Fruit fly (Drosophila melanogaster) whole organism, embryonic: ENCODE data around the gene CG5810.

Source experiments
- Ada2b ChIP-seq: fragments of 200-800 bp; sonication (Bioruptor generic); IDR thresholded peaks from 2 replicates; pipeline ENCODE4 v1.3.6; 2022; ENCODE audit warnings: missing biosample characterization, missing genetic modification characterization
- Antp ChIP-seq: fragments of 200-800 bp; sonication (Bioruptor generic); optimal IDR thresholded peaks from 3 replicates; lab custom pipeline; 2016; ENCODE audit warnings: missing biosample characterization, missing genetic modification characterization
- CG11723 ChIP-seq: fragments of 200-800 bp; sonication (Bioruptor generic); optimal IDR thresholded peaks from 2 replicates; lab custom pipeline; 2017; ENCODE audit warnings: missing biosample characterization, mild to moderate bottlenecking, missing genetic modification characterization
- CG12219 ChIP-seq: fragments of 200-800 bp; sonication (Bioruptor generic); optimal IDR thresholded peaks from 3 replicates; lab custom pipeline; 2018; ENCODE audit warnings: missing biosample characterization, mild to moderate bottlenecking, missing genetic modification characterization
- CG12769 ChIP-seq: fragments of 200-800 bp; sonication (Bioruptor generic); optimal IDR thresholded peaks from 2 replicates; lab custom pipeline; 2019; ENCODE audit warnings: missing biosample characterization, mild to moderate bottlenecking, missing genetic modification characterization, moderate library complexity
- CG14441 ChIP-seq: fragments of 200-800 bp; sonication (Bioruptor generic); IDR thresholded peaks from 2 replicates; pipeline ENCODE4 v1.3.6; 2022; ENCODE audit warnings: missing biosample characterization, missing genetic modification characterization
- CG14860 ChIP-seq: fragments of 200-800 bp; sonication (Bioruptor generic); IDR thresholded peaks from 3 replicates; pipeline ENCODE4 v1.3.6; 2022; ENCODE audit warnings: missing biosample characterization, missing genetic modification characterization; ENCODE audit not compliant: partially characterized antibody
- CG15514 ChIP-seq: fragments of 200-800 bp; sonication (Bioruptor generic); optimal IDR thresholded peaks from 3 replicates; lab custom pipeline; 2017; ENCODE audit warnings: missing biosample characterization, missing genetic modification characterization, mild to moderate bottlenecking, moderate library complexity, missing genetic modification reagents
- CG16815 ChIP-seq: fragments of 200-800 bp; sonication (Bioruptor generic); optimal IDR thresholded peaks from 3 replicates; lab custom pipeline; 2017; ENCODE audit warnings: missing biosample characterization, mild to moderate bottlenecking, missing genetic modification characterization
- CG18262 ChIP-seq: fragments of 200-800 bp; optimal IDR thresholded peaks from 3 replicates; lab custom pipeline; 2019; ENCODE audit warnings: missing biosample characterization, mild to moderate bottlenecking, missing genetic modification characterization, moderate library complexity
- CG2202 ChIP-seq: fragments of 200-800 bp; sonication (Bioruptor generic); optimal IDR thresholded peaks from 2 replicates; lab custom pipeline; 2018; ENCODE audit warnings: missing biosample characterization, mild to moderate bottlenecking, missing genetic modification characterization
- CG2889 ChIP-seq: fragments of 200-800 bp; sonication (Bioruptor generic); IDR thresholded peaks from 3 replicates; pipeline ENCODE4 v1.3.6; 2022; ENCODE audit warnings: missing biosample characterization, missing genetic modification characterization
- CG3407 ChIP-seq: fragments of 200-800 bp; sonication (Bioruptor generic); optimal IDR thresholded peaks from 2 replicates; lab custom pipeline; 2018; ENCODE audit warnings: missing biosample characterization, mild to moderate bottlenecking, missing genetic modification characterization
- CG5245 ChIP-seq: fragments of 200-800 bp; sonication (Bioruptor generic); optimal IDR thresholded peaks from 3 replicates; lab custom pipeline; 2016; ENCODE audit warnings: missing biosample characterization, missing genetic modification characterization
- CG6175 ChIP-seq: fragments of 200-800 bp; sonication (Bioruptor generic); IDR thresholded peaks from 3 replicates; pipeline ENCODE4 v1.3.6; 2022; ENCODE audit warnings: missing biosample characterization, missing genetic modification characterization
- CG6272 ChIP-seq: fragments of 200-800 bp; sonication (Bioruptor generic); IDR thresholded peaks from 2 replicates; pipeline ENCODE4 v1.3.6; 2022; ENCODE audit warnings: missing biosample characterization, missing genetic modification characterization
- CG8089 ChIP-seq: fragments of 200-800 bp; sonication (Bioruptor generic); optimal IDR thresholded peaks from 3 replicates; lab custom pipeline; 2016; ENCODE audit warnings: missing biosample characterization, missing genetic modification characterization
- CG9437 ChIP-seq: fragments of 200-800 bp; sonication (Bioruptor generic); optimal IDR thresholded peaks from 2 replicates; lab custom pipeline; 2018; ENCODE audit warnings: missing biosample characterization, mild to moderate bottlenecking, missing genetic modification characterization
- HHEX ChIP-seq: fragments of 200-800 bp; sonication (Bioruptor generic); optimal IDR thresholded peaks from 3 replicates; lab custom pipeline; 2017; ENCODE audit warnings: missing biosample characterization, mild to moderate bottlenecking, missing genetic modification characterization, missing genetic modification reagents
- Jarid2 ChIP-seq: fragments of 200-800 bp; sonication (Bioruptor generic); optimal IDR thresholded peaks from 3 replicates; lab custom pipeline; 2017; ENCODE audit warnings: mild to moderate bottlenecking, missing biosample characterization, missing genetic modification reagents, missing genetic modification characterization
- Spps ChIP-seq: fragments of 200-800 bp; sonication (Bioruptor generic); optimal IDR thresholded peaks from 2 replicates; lab custom pipeline; 2018; ENCODE audit warnings: missing biosample characterization, mild to moderate bottlenecking, missing genetic modification characterization
- Stat92E ChIP-seq, 3 experiments: fragments of >200 bp in 2 of 3; fragments of 200-800 bp in 1 of 3; sonication (Bioruptor generic) in 1 of 3; optimal IDR thresholded peaks; 2 replicates each; lab custom pipeline; 2017 to 2019; ENCODE audit warnings: missing biosample characterization in 3 of 3, missing genetic modification characterization in 3 of 3, mild to moderate bottlenecking in 1 of 3, moderate library complexity in 1 of 3
- abd-A ChIP-seq: fragments of 200-800 bp; sonication (Bioruptor generic); optimal IDR thresholded peaks from 3 replicates; lab custom pipeline; 2019; ENCODE audit warnings: missing biosample characterization, mild to moderate bottlenecking, missing genetic modification characterization, moderate library complexity
- bigmax ChIP-seq: fragments of 200-800 bp; sonication (Bioruptor generic); optimal IDR thresholded peaks from 2 replicates; lab custom pipeline; 2018; ENCODE audit warnings: missing biosample characterization, mild to moderate bottlenecking, missing genetic modification characterization
- bowl ChIP-seq: fragments of 200-800 bp; sonication (Bioruptor generic); IDR thresholded peaks from 2 replicates; pipeline ENCODE4 v1.3.6; 2022; ENCODE audit warnings: missing biosample characterization, missing genetic modification characterization
- cad ChIP-seq: fragments of >200 bp; optimal IDR thresholded peaks from 2 replicates; lab custom pipeline; 2017; ENCODE audit warnings: missing biosample characterization, missing genetic modification characterization
- cg ChIP-seq: fragments of 200-800 bp; sonication (Bioruptor generic); optimal IDR thresholded peaks from 3 replicates; lab custom pipeline; 2019; ENCODE audit warnings: missing biosample characterization, mild to moderate bottlenecking, missing genetic modification characterization, moderate library complexity
- crp ChIP-seq, 2 experiments: fragments of 200-800 bp; sonication (Bioruptor generic); optimal IDR thresholded peaks; 2 replicates in 1 of 2; 3 replicates in 1 of 2; lab custom pipeline; 2017; ENCODE audit warnings: missing biosample characterization in 2 of 2, missing genetic modification characterization in 2 of 2, mild to moderate bottlenecking in 1 of 2, moderate library complexity in 1 of 2
- cwo ChIP-seq: fragments of 200-800 bp; sonication (Bioruptor generic); optimal IDR thresholded peaks from 3 replicates; lab custom pipeline; 2017; ENCODE audit warnings: missing biosample characterization, missing genetic modification characterization, mild to moderate bottlenecking, moderate library complexity, missing genetic modification reagents
- en ChIP-seq: fragments of 200-800 bp; sonication (Bioruptor generic); optimal IDR thresholded peaks from 2 replicates; lab custom pipeline; 2016; ENCODE audit warnings: missing biosample characterization, missing genetic modification characterization
- esg ChIP-seq: fragments of 200-800 bp; sonication (Bioruptor generic); conservative IDR thresholded peaks from 2 replicates; pipeline ENCODE4 v1.3.6; 2022; ENCODE audit warnings: missing biosample characterization, missing genetic modification characterization
- fd102C ChIP-seq: fragments of 200-800 bp; sonication (Bioruptor generic); optimal IDR thresholded peaks from 2 replicates; lab custom pipeline; 2018; ENCODE audit warnings: missing biosample characterization, mild to moderate bottlenecking, missing genetic modification characterization, moderate library complexity
- gro ChIP-seq: fragments of 200-800 bp; sonication (Bioruptor generic); optimal IDR thresholded peaks from 2 replicates; lab custom pipeline; 2016; ENCODE audit warnings: missing biosample characterization, missing genetic modification characterization
- hb ChIP-seq: fragments of 200-800 bp; sonication (Bioruptor generic); IDR thresholded peaks from 3 replicates; pipeline ENCODE4 v1.3.6; 2022; ENCODE audit warnings: missing biosample characterization, missing genetic modification characterization; ENCODE audit not compliant: partially characterized antibody
- hkb ChIP-seq, 2 experiments: fragments of 200-800 bp in 1 of 2; fragments of >200 bp in 1 of 2; sonication (Bioruptor generic) in 1 of 2; IDR thresholded peaks in 1 of 2; optimal IDR thresholded peaks in 1 of 2; 2 replicates each; pipeline versions ENCODE4 v1.3.6 to Lab custom; 2017 to 2022; ENCODE audit warnings: missing biosample characterization in 1 of 2, missing genetic modification characterization in 1 of 2
- klu ChIP-seq: fragments of 200-800 bp; sonication (Bioruptor generic); IDR thresholded peaks from 2 replicates; pipeline ENCODE4 v1.3.6; 2022; ENCODE audit warnings: missing biosample characterization, missing genetic modification characterization
- lilli ChIP-seq: fragments of 200-800 bp; sonication (Bioruptor generic); optimal IDR thresholded peaks from 3 replicates; lab custom pipeline; 2016; ENCODE audit warnings: missing biosample characterization, missing genetic modification characterization
- lov ChIP-seq, 2 experiments: fragments of 200-800 bp in 1 of 2; fragments of >200 bp in 1 of 2; sonication (Bioruptor generic) in 1 of 2; IDR thresholded peaks in 1 of 2; optimal IDR thresholded peaks in 1 of 2; 2 replicates in 1 of 2; 3 replicates in 1 of 2; pipeline versions ENCODE4 v1.3.6 to Lab custom; 2017 to 2022; ENCODE audit warnings: missing biosample characterization in 1 of 2, missing genetic modification characterization in 1 of 2
- nerfin-2 ChIP-seq: fragments of 200-800 bp; sonication (Bioruptor generic); IDR thresholded peaks from 2 replicates; pipeline ENCODE4 v1.3.6; 2022; ENCODE audit warnings: missing biosample characterization, missing genetic modification characterization; ENCODE audit not compliant: partially characterized antibody
- oc ChIP-seq: fragments of 200-800 bp; sonication (Bioruptor generic); optimal IDR thresholded peaks from 2 replicates; lab custom pipeline; 2018; ENCODE audit warnings: missing biosample characterization, mild to moderate bottlenecking, missing genetic modification characterization, moderate library complexity
- odd ChIP-seq: fragments of 200-800 bp; sonication (Bioruptor generic); optimal IDR thresholded peaks from 2 replicates; lab custom pipeline; 2017; ENCODE audit warnings: missing biosample characterization, mild to moderate bottlenecking, missing genetic modification characterization
- repo ChIP-seq: fragments of 200-800 bp; sonication (Bioruptor generic); optimal IDR thresholded peaks from 2 replicates; lab custom pipeline; 2016; ENCODE audit warnings: missing biosample characterization, missing genetic modification characterization
- sisA ChIP-seq: fragments of 200-800 bp; sonication (Bioruptor generic); IDR thresholded peaks from 2 replicates; pipeline ENCODE4 v1.3.6; 2022; ENCODE audit warnings: missing biosample characterization, missing genetic modification characterization
- slp2 ChIP-seq: fragments of 200-800 bp; sonication (Bioruptor generic); optimal IDR thresholded peaks from 2 replicates; lab custom pipeline; 2016; ENCODE audit warnings: missing biosample characterization, missing genetic modification characterization
- so ChIP-seq: fragments of 200-800 bp; sonication (Bioruptor generic); IDR thresholded peaks from 3 replicates; pipeline ENCODE4 v1.3.6; 2022; ENCODE audit warnings: missing biosample characterization, missing genetic modification characterization
- sob ChIP-seq: fragments of 200-800 bp; sonication (Bioruptor generic); IDR thresholded peaks from 2 replicates; pipeline ENCODE4 v1.3.6; 2022; ENCODE audit warnings: missing biosample characterization, missing genetic modification characterization
- ssp ChIP-seq: fragments of 200-800 bp; sonication (Bioruptor generic); IDR thresholded peaks from 2 replicates; pipeline ENCODE4 v1.3.6; 2022; ENCODE audit warnings: missing biosample characterization, missing genetic modification characterization
- yki ChIP-seq: fragments of >200 bp; optimal IDR thresholded peaks from 3 replicates; lab custom pipeline; 2018
- z ChIP-seq: fragments of 200-800 bp; sonication (Bioruptor generic); IDR thresholded peaks from 3 replicates; pipeline ENCODE4 v1.3.6; 2022; ENCODE audit warnings: missing biosample characterization, missing genetic modification characterization
- zfh1 ChIP-seq: fragments of 200-800 bp; sonication (Bioruptor generic); IDR thresholded peaks from 3 replicates; pipeline ENCODE4 v1.3.6; 2022; ENCODE audit warnings: missing biosample characterization, missing genetic modification characterization

CG5810 gene

DNA sequence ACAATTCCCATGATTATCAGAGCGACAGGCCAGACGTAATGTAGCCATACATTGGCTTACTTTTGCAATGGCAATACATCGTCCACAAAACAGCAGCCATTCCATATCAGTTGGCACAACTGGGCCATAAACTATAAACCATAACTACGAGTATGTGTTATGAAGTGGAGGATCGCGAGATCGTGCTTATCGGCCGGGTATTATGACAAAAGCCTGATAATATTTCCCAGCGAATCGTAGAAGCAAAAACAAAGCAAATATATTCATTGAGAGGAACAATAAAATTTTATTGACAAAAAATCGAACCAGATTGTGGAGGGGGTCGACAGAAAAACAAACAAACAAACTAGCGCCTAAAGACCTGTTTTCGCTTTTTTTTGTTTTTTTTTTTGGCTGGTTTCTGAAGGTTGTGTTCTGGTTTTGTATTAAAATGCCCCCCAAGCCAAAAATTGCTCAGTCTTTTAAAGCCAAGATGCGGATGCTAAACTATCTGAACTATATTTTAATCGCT is at the start of gene CG5810 (continued):
- TF ChIP-seq CG5245 (GFP tag; lab: Kevin White, UChicago), result no peak
- TF ChIP-seq zfh1 (GFP tag; lab: Robert Waterston, UW), result no peak
- TF ChIP-seq CG12769 (tag; lab: Kevin White, UChicago), result peak; percentile 81
- no peak for TF ChIP-seq nerfin-2
- TF ChIP-seq cad (GFP tag; lab: Kevin White, UChicago), result no peak
- TF ChIP-seq fd102C, result no peak
- TF ChIP-seq CG11723, result no peak
- TF ChIP-seq odd (GFP tag; lab: Kevin White, UChicago), result peak; percentile 79
- no peak for TF ChIP-seq Antp (GFP tag; lab: Kevin White, UChicago)
- TF ChIP-seq CG6272 (GFP tag; lab: Robert Waterston, UW), result no peak
- TF ChIP-seq lilli, result no peak
- no peak for TF ChIP-seq crp (GFP tag; optimal IDR thresholded peaks at IDR 0.05; lab: Kevin White, UChicago)
- TF ChIP-seq Stat92E (GFP tag; optimal IDR thresholded peaks at IDR 0.05; lab: Kevin White, UChicago), result no peak
- TF ChIP-seq gro (GFP tag; lab: Kevin White, UChicago), result peak; percentile 46
- no peak for TF ChIP-seq CG2202 (tag; lab: Kevin White, UChicago)
- no peak for TF ChIP-seq Jarid2 (GFP tag; lab: Kevin White, UChicago)
- TF ChIP-seq slp2, result no peak
- no peak for TF ChIP-seq klu (GFP tag; lab: Robert Waterston, UW)
- no peak for TF ChIP-seq CG2889
- no peak for TF ChIP-seq CG6175
- peak; percentile 32 for TF ChIP-seq CG15514
- no peak for TF ChIP-seq sob (GFP tag; lab: Robert Waterston, UW)
- peak; percentile 21; the same call in 1 of the 2 replicates for TF ChIP-seq bowl (GFP tag; lab: Robert Waterston, UW)
- no peak for TF ChIP-seq Ada2b (GFP tag; lab: Robert Waterston, UW)
- TF ChIP-seq CG8089 (GFP tag; lab: Kevin White, UChicago), result no peak
- no peak for TF ChIP-seq sisA (GFP tag; lab: Robert Waterston, UW)
- TF ChIP-seq CG12219, result peak; percentile 51
- no peak for TF ChIP-seq repo (GFP tag; lab: Kevin White, UChicago)
- TF ChIP-seq Spps (tag; lab: Kevin White, UChicago), result no peak
- TF ChIP-seq en (GFP tag; lab: Kevin White, UChicago), result no peak
- no peak for TF ChIP-seq HHEX (GFP tag; lab: Kevin White, UChicago)
- TF ChIP-seq esg (GFP tag; lab: Robert Waterston, UW), result no peak
- no peak for TF ChIP-seq yki
- TF ChIP-seq CG9437, result no peak
- TF ChIP-seq CG18262 (tag; lab: Kevin White, UChicago), result no peak
- TF ChIP-seq CG14441 (GFP tag; lab: Robert Waterston, UW), result no peak
- no peak for TF ChIP-seq hb (GFP tag; lab: Robert Waterston, UW)
- TF ChIP-seq oc (tag; lab: Kevin White, UChicago), result no peak
- TF ChIP-seq hkb (optimal IDR thresholded peaks at IDR 0.05; lab: Kevin White, UChicago), result no peak
- TF ChIP-seq hkb (GFP tag; IDR thresholded peaks at IDR 0.05; lab: Robert Waterston, UW), result no peak
- TF ChIP-seq bigmax (GFP tag; lab: Kevin White, UChicago), result no peak
- TF ChIP-seq so (GFP tag; lab: Robert Waterston, UW), result no peak; the same call in 2 of the 3 replicates
- peak; percentile 60 for TF ChIP-seq cwo
- TF ChIP-seq abd-A (tag; lab: Kevin White, UChicago), result no peak
- TF ChIP-seq cg (GFP tag; lab: Kevin White, UChicago), result no peak
- TF ChIP-seq ssp (GFP tag; lab: Robert Waterston, UW), result no peak
- TF ChIP-seq CG14860 (GFP tag; lab: Robert Waterston, UW), result no peak
- no peak for TF ChIP-seq z
- no peak for TF ChIP-seq CG3407 (GFP tag; lab: Kevin White, UChicago)
- no peak for TF ChIP-seq lov (optimal IDR thresholded peaks at IDR 0.05; lab: Kevin White, UChicago)
- TF ChIP-seq lov (GFP tag; IDR thresholded peaks at IDR 0.05; lab: Robert Waterston, UW), result no peak
- TF ChIP-seq CG16815 (GFP tag; lab: Kevin White, UChicago), result no peak
